Worm (Caenorhabditis elegans) whole organism, mixed stage, embryonic: ENCODE measurements around the gene str-5.

Source experiments
- M03D4.4 ChIP-seq: sonication (generic microtip); optimal IDR thresholded peaks from 2 replicates; lab custom pipeline; 2017; ENCODE audit warnings: mild to moderate bottlenecking, missing genetic modification characterization, missing compliant biosample characterization
- bed-3 ChIP-seq: fragments of 200-800 bp; sonication (Bioruptor generic); optimal IDR thresholded peaks from 3 replicates; lab custom pipeline; 2018; ENCODE audit warnings: mild to moderate bottlenecking, missing genetic modification characterization, moderate library complexity, missing compliant biosample characterization
- blmp-1 ChIP-seq: fragments of 150-350 bp; optimal IDR thresholded peaks from 2 replicates; lab custom pipeline; 2014; ENCODE audit warnings: missing biosample characterization, missing genetic modification characterization
- ceh-39 ChIP-seq: fragments of 150-350 bp; optimal IDR thresholded peaks from 2 replicates; lab custom pipeline; 2014; ENCODE audit warnings: missing biosample characterization, missing genetic modification characterization
- ceh-43 ChIP-seq: fragments of 200-800 bp; sonication (Bioruptor generic); optimal IDR thresholded peaks from 2 replicates; lab custom pipeline; 2018; ENCODE audit warnings: mild to moderate bottlenecking, missing genetic modification characterization, moderate library complexity, missing compliant biosample characterization
- ces-1 ChIP-seq: fragments of 150-350 bp; optimal IDR thresholded peaks from 2 replicates; lab custom pipeline; 2014; ENCODE audit warnings: missing biosample characterization, missing genetic modification reagents, missing genetic modification characterization
- drap-1 ChIP-seq: fragments of 200-800 bp; sonication (Bioruptor generic); optimal IDR thresholded peaks from 3 replicates; lab custom pipeline; 2018; ENCODE audit warnings: mild to moderate bottlenecking, missing genetic modification characterization, missing compliant biosample characterization
- elt-1 ChIP-seq: sonication (generic microtip); optimal IDR thresholded peaks from 2 replicates; lab custom pipeline; 2017; ENCODE audit warnings: missing genetic modification characterization, mild to moderate bottlenecking, missing compliant biosample characterization, antibody characterized with exemption, moderate library complexity, borderline replicate concordance; ENCODE audit not compliant: insufficient read depth
- elt-3 ChIP-seq: fragments of 150-350 bp; optimal IDR thresholded peaks from 2 replicates; lab custom pipeline; 2014; ENCODE audit warnings: missing biosample characterization, missing genetic modification characterization
- flh-1 ChIP-seq: fragments of 200-800 bp; sonication (Bioruptor generic); optimal IDR thresholded peaks from 2 replicates; lab custom pipeline; 2018; ENCODE audit warnings: mild to moderate bottlenecking, missing genetic modification characterization, moderate library complexity, missing compliant biosample characterization
- ham-2 ChIP-seq: fragments of 200-800 bp; sonication (Bioruptor generic); optimal IDR thresholded peaks from 2 replicates; lab custom pipeline; 2018; ENCODE audit warnings: mild to moderate bottlenecking, missing genetic modification characterization, missing compliant biosample characterization
- hlh-1 ChIP-seq: fragments of 150-350 bp; optimal IDR thresholded peaks from 2 replicates; lab custom pipeline; 2014; ENCODE audit warnings: missing biosample characterization, missing genetic modification reagents, missing genetic modification characterization
- lin-13 ChIP-seq: fragments of 150-350 bp; optimal IDR thresholded peaks from 2 replicates; lab custom pipeline; 2014; ENCODE audit warnings: missing biosample characterization, missing genetic modification characterization
- lin-32 ChIP-seq: fragments of 200-800 bp; sonication (Bioruptor generic); optimal IDR thresholded peaks from 2 replicates; lab custom pipeline; 2018; ENCODE audit warnings: mild to moderate bottlenecking, missing genetic modification characterization, missing compliant biosample characterization
- lsy-2 ChIP-seq: fragments of 150-350 bp; optimal IDR thresholded peaks from 2 replicates; lab custom pipeline; 2014; ENCODE audit warnings: missing biosample characterization, missing genetic modification characterization
- mab-5 ChIP-seq: fragments of 150-350 bp; optimal IDR thresholded peaks from 2 replicates; lab custom pipeline; 2014; ENCODE audit warnings: missing biosample characterization, missing genetic modification characterization
- mep-1 ChIP-seq: fragments of 150-350 bp; optimal IDR thresholded peaks from 2 replicates; lab custom pipeline; 2017; ENCODE audit warnings: missing biosample characterization, missing genetic modification reagents, missing genetic modification characterization, inconsistent platforms
- mls-2 ChIP-seq: sonication (generic microtip); optimal IDR thresholded peaks from 2 replicates; lab custom pipeline; 2016; ENCODE audit warnings: mild to moderate bottlenecking, missing genetic modification characterization, moderate library complexity, missing compliant biosample characterization
- nhr-12 ChIP-seq: fragments of 150-350 bp; optimal IDR thresholded peaks from 2 replicates; lab custom pipeline; 2014; ENCODE audit warnings: missing biosample characterization, missing genetic modification characterization
- nhr-2 ChIP-seq: fragments of 150-350 bp; optimal IDR thresholded peaks from 2 replicates; lab custom pipeline; 2014; ENCODE audit warnings: missing biosample characterization, missing genetic modification characterization
- nhr-237 ChIP-seq: fragments of 150-350 bp; optimal IDR thresholded peaks from 2 replicates; lab custom pipeline; 2014; ENCODE audit warnings: missing biosample characterization, missing genetic modification characterization
- nhr-28 ChIP-seq: fragments of 150-350 bp; optimal IDR thresholded peaks from 2 replicates; lab custom pipeline; 2014; ENCODE audit warnings: missing biosample characterization, missing genetic modification characterization
- pha-4 ChIP-seq: fragments of 150-350 bp; optimal IDR thresholded peaks from 2 replicates; lab custom pipeline; 2018; ENCODE audit warnings: missing biosample characterization, missing genetic modification reagents, missing genetic modification characterization
- sem-2 ChIP-seq: fragments of 200-800 bp; sonication (Bioruptor generic); optimal IDR thresholded peaks from 2 replicates; lab custom pipeline; 2018; ENCODE audit warnings: mild to moderate bottlenecking, missing genetic modification characterization, missing compliant biosample characterization
- snpc-4 ChIP-seq: fragments of 150-350 bp; optimal IDR thresholded peaks from 2 replicates; lab custom pipeline; 2014; ENCODE audit warnings: missing biosample characterization, missing genetic modification characterization
- sptf-1 ChIP-seq: sonication (generic microtip); optimal IDR thresholded peaks from 2 replicates; lab custom pipeline; 2017; ENCODE audit warnings: mild to moderate bottlenecking, missing genetic modification characterization, moderate library complexity, missing compliant biosample characterization
- unc-120 ChIP-seq: sonication (generic microtip); optimal IDR thresholded peaks from 2 replicates; lab custom pipeline; 2017; ENCODE audit warnings: missing genetic modification characterization, missing compliant biosample characterization; ENCODE audit not compliant: poor library complexity, severe bottlenecking
- unc-39 ChIP-seq: fragments of 150-350 bp; optimal IDR thresholded peaks from 2 replicates; lab custom pipeline; 2014; ENCODE audit warnings: missing biosample characterization, missing genetic modification characterization
- unc-62 ChIP-seq: fragments of 150-350 bp; optimal IDR thresholded peaks from 2 replicates; lab custom pipeline; 2014; ENCODE audit warnings: missing biosample characterization, missing genetic modification reagents, missing genetic modification characterization
- zip-8 ChIP-seq: fragments of 150-350 bp; optimal IDR thresholded peaks from 2 replicates; lab custom pipeline; 2014; ENCODE audit warnings: missing biosample characterization, missing genetic modification characterization
- ztf-11 ChIP-seq: fragments of 150-350 bp; optimal IDR thresholded peaks from 2 replicates; lab custom pipeline; 2014; ENCODE audit warnings: missing biosample characterization, missing genetic modification characterization

The str-5 gene

ce11 chrV:15781086-15781485 lies 28.0 kb downstream of the str-5 start, which contains the start of gene T26E4.2:
T26E4.2 (plus strand) TSS chrV:15781386.
- TF ChIP-seq unc-120 (tag; lab: Kevin White, UChicago): no peak

ce11 chrV:15782494-15782893 lies 29.5 kb downstream of the str-5 start, which contains the start of gene T26E4.3:
T26E4.3 (plus strand) TSS chrV:15782794.
- TF ChIP-seq mab-5 (tag; lab: Kevin White, UChicago) (no peak), sptf-1 (tag; lab: Kevin White, UChicago) (no peak), sem-2 (no peak), ceh-43 (GFP tag; lab: Kevin White, UChicago) (no peak), lin-32 (GFP tag; lab: Kevin White, UChicago) (no peak), M03D4.4 (tag; lab: Kevin White, UChicago) (no peak), ceh-39 (no peak), nhr-237 (tag; lab: Kevin White, UChicago) (no peak)

- TF ChIP-seq flh-1 (GFP tag; lab: Kevin White, UChicago): no peak
- no peak for TF ChIP-seq ztf-11 (tag; lab: Kevin White, UChicago)
- TF ChIP-seq zip-8: no peak
- no peak for TF ChIP-seq mab-5 (tag; lab: Kevin White, UChicago)
- TF ChIP-seq lin-32 (GFP tag; lab: Kevin White, UChicago): no peak
- no peak for TF ChIP-seq lin-13
- TF ChIP-seq elt-1: no peak
- TF ChIP-seq blmp-1 (tag; lab: Kevin White, UChicago): no peak
- TF ChIP-seq nhr-12 (tag; lab: Kevin White, UChicago): no peak
- TF ChIP-seq ceh-43 (GFP tag; lab: Kevin White, UChicago): no peak
- TF ChIP-seq unc-62: no peak
- no peak for TF ChIP-seq drap-1 (GFP tag; lab: Kevin White, UChicago)
- no peak for TF ChIP-seq ham-2
- no peak for TF ChIP-seq bed-3 (GFP tag; lab: Kevin White, UChicago)
- TF ChIP-seq snpc-4 (tag; lab: Kevin White, UChicago): no peak
- TF ChIP-seq sptf-1 (tag; lab: Kevin White, UChicago): no peak
- TF ChIP-seq, all 35 proteins: peak for 0
Observed at ce11 chrV:15792409-15792808, 39.4 kb downstream of the str-5 start, which contains the start of gene T26E4.4. T26E4.4 (minus strand) TSS chrV:15792509.

- no peak for TF ChIP-seq blmp-1 (tag; lab: Kevin White, UChicago)
- TF ChIP-seq elt-1: no peak
- TF ChIP-seq mep-1 (tag; lab: Kevin White, UChicago): no peak
- TF ChIP-seq ces-1 (GFP tag; lab: Kevin White, UChicago): no peak
- TF ChIP-seq snpc-4 (tag; lab: Kevin White, UChicago): no peak
- TF ChIP-seq lin-32 (GFP tag; lab: Kevin White, UChicago): no peak
- no peak for TF ChIP-seq hlh-1 (tag; lab: Kevin White, UChicago)
- TF ChIP-seq ham-2: no peak
- TF ChIP-seq sptf-1 (tag; lab: Kevin White, UChicago): no peak
- TF ChIP-seq ceh-43 (GFP tag; lab: Kevin White, UChicago): no peak
- TF ChIP-seq lsy-2: no peak
- TF ChIP-seq ztf-11 (tag; lab: Kevin White, UChicago): no peak
- TF ChIP-seq unc-62: no peak
- no peak for TF ChIP-seq unc-39 (tag; lab: Kevin White, UChicago)
- TF ChIP-seq nhr-2: no peak
Observed at ce11 chrV:15793270-15793669, 40.2 kb downstream of the str-5 start, which contains the start of gene T26E4.7. T26E4.7 (plus strand) TSS chrV:15793570.

ce11 chrV:15796087-15796486 lies 43.0 kb downstream of the str-5 start, which contains the start of gene nhr-223:
nhr-223 (plus strand) TSS chrV:15796387.
- no peak for TF ChIP-seq blmp-1 (tag; lab: Kevin White, UChicago)
- no peak for TF ChIP-seq zip-8
- no peak for TF ChIP-seq drap-1 (GFP tag; lab: Kevin White, UChicago)
- no peak for TF ChIP-seq nhr-28 (tag; lab: Kevin White, UChicago)
- no peak for TF ChIP-seq elt-3
- no peak for TF ChIP-seq sptf-1 (tag; lab: Kevin White, UChicago)
- TF ChIP-seq snpc-4 (tag; lab: Kevin White, UChicago): no peak
- no peak for TF ChIP-seq ceh-39
- no peak for TF ChIP-seq mls-2
- no peak for TF ChIP-seq mab-5 (tag; lab: Kevin White, UChicago)
- no peak for TF ChIP-seq unc-120 (tag; lab: Kevin White, UChicago)
- TF ChIP-seq lin-13: no peak
- no peak for TF ChIP-seq unc-62
- no peak for TF ChIP-seq nhr-2
- TF ChIP-seq bed-3 (GFP tag; lab: Kevin White, UChicago): no peak
- TF ChIP-seq nhr-12 (tag; lab: Kevin White, UChicago): no peak
- no peak for TF ChIP-seq pha-4 (tag; lab: Kevin White, UChicago)
